Fruit fly (Drosophila melanogaster) whole organism, prepupa: ENCODE data around the gene mre11.

ENCODE experiments used
- Met ChIP-seq: fragments of 200-800 bp; sonication (Bioruptor generic); optimal IDR thresholded peaks from 3 replicates; lab custom pipeline; 2016; ENCODE audit warnings: missing biosample characterization, missing genetic modification characterization
- cyc ChIP-seq: fragments of 200-800 bp; sonication (Bioruptor generic); optimal IDR thresholded peaks from 3 replicates; lab custom pipeline; 2016; ENCODE audit warnings: missing biosample characterization, missing genetic modification characterization

dm6 chr2L:11235534-11235933 is 46.4 kb upstream of the mre11 start:
- TF ChIP-seq Met (GFP tag; lab: Kevin White, UChicago) (no peak), cyc (no peak)
